Worm (Caenorhabditis elegans): ENCODE measurements around the gene B0303.14.

ce11 chrIII:8738289-8738688 is 22.3 kb upstream of the B0303.14 start:
- TF ChIP-seq blmp-1 (tag; optimal IDR thresholded peaks at IDR 0.05) (no peak), skn-1 (tag; optimal IDR thresholded peaks at IDR 0.05) (no peak), aha-1 (tag; optimal IDR thresholded peaks at IDR 0.05) (no peak), mep-1 (tag; optimal IDR thresholded peaks at IDR 0.05) (no peak), tbx-2 (tag; optimal IDR thresholded peaks at IDR 0.05) (no peak), fos-1 (tag; optimal IDR thresholded peaks at IDR 0.05) (no peak), jun-1 (tag; optimal IDR thresholded peaks at IDR 0.05) (no peak), nhr-237 (tag; optimal IDR thresholded peaks at IDR 0.05) (no peak), ces-1 (GFP tag; optimal IDR thresholded peaks at IDR 0.05) (no peak), elt-3 (tag; optimal IDR thresholded peaks at IDR 0.05) (no peak), nhr-11 (tag; optimal IDR thresholded peaks at IDR 0.05) (no peak), lir-3 (tag; optimal IDR thresholded peaks at IDR 0.05; ENCODE audit: poor library complexity) (no peak)

All from whole organism, L1 larva.